Worm (Caenorhabditis elegans) whole organism, young adult: ENCODE data around the gene Y48A6B.9.

Source experiments
- D2030.7 ChIP-seq: fragments of 200-800 bp; sonication (Bioruptor generic); IDR thresholded peaks from 2 replicates; pipeline ENCODE4 v1.3.6; 2022; ENCODE audit warnings: missing genetic modification reagents, missing genetic modification characterization, missing compliant biosample characterization
- F33H1.4 ChIP-seq: fragments of 200-800 bp; sonication (Bioruptor generic); IDR thresholded peaks from 2 replicates; pipeline ENCODE4 v1.3.6; 2022; ENCODE audit warnings: missing genetic modification reagents, missing genetic modification characterization, missing compliant biosample characterization
- F57A8.1 ChIP-seq: fragments of 200-800 bp; sonication (Bioruptor generic); optimal IDR thresholded peaks from 2 replicates; lab custom pipeline; 2018; ENCODE audit warnings: mild to moderate bottlenecking, missing genetic modification characterization, moderate library complexity, missing compliant biosample characterization
- akir-1 ChIP-seq: fragments of 200-800 bp; sonication (Bioruptor generic); optimal IDR thresholded peaks from 2 replicates; lab custom pipeline; 2018; ENCODE audit warnings: mild to moderate bottlenecking, missing genetic modification characterization, moderate library complexity, missing compliant biosample characterization
- ama-1 ChIP-seq, 3 experiments: fragments of 150-350 bp in 1 of 3; sonication (generic microtip) in 2 of 3; optimal IDR thresholded peaks; 2 replicates each; lab custom pipeline; 2014 to 2018; ENCODE audit warnings: missing biosample characterization in 2 of 3, missing genetic modification characterization in 2 of 3, missing genetic modification reagents in 2 of 3
- attf-5 ChIP-seq: fragments of 200-800 bp; sonication (Bioruptor generic); optimal IDR thresholded peaks from 2 replicates; lab custom pipeline; 2018; ENCODE audit warnings: mild to moderate bottlenecking, missing genetic modification characterization, missing compliant biosample characterization
- bed-2 ChIP-seq: fragments of 200-800 bp; sonication (Bioruptor generic); IDR thresholded peaks from 2 replicates; pipeline ENCODE4 v1.3.6; 2022; ENCODE audit warnings: missing genetic modification reagents, missing genetic modification characterization, missing compliant biosample characterization
- ccch-3 ChIP-seq: fragments of 200-800 bp; sonication (Bioruptor generic); optimal IDR thresholded peaks from 2 replicates; lab custom pipeline; 2018; ENCODE audit warnings: mild to moderate bottlenecking, missing genetic modification characterization, missing compliant biosample characterization
- cebp-1 ChIP-seq, 2 experiments: fragments of 200-800 bp in 1 of 2; sonication (Bioruptor generic) in 1 of 2; sonication (generic microtip) in 1 of 2; IDR thresholded peaks in 1 of 2; optimal IDR thresholded peaks in 1 of 2; 2 replicates each; pipeline versions ENCODE4 v1.3.6 to Lab custom; 2017 to 2022; ENCODE audit warnings: missing compliant biosample characterization in 2 of 2, missing genetic modification characterization in 2 of 2, mild to moderate bottlenecking in 1 of 2, missing genetic modification reagents in 1 of 2, moderate library complexity in 1 of 2
- ceh-91 ChIP-seq: fragments of 200-800 bp; sonication (Bioruptor generic); IDR thresholded peaks from 2 replicates; pipeline ENCODE4 v1.3.6; 2022; ENCODE audit warnings: missing genetic modification reagents, missing genetic modification characterization, missing compliant biosample characterization
- let-526 ChIP-seq: fragments of 200-800 bp; sonication (Bioruptor generic); IDR thresholded peaks from 2 replicates; pipeline ENCODE4 v1.3.6; 2022; ENCODE audit warnings: missing genetic modification reagents, missing genetic modification characterization, missing compliant biosample characterization
- pbrm-1 ChIP-seq: fragments of 200-800 bp; sonication (Bioruptor generic); IDR thresholded peaks from 2 replicates; pipeline ENCODE4 v1.3.6; 2022; ENCODE audit warnings: missing genetic modification reagents, missing genetic modification characterization, missing compliant biosample characterization
- snpc-1.3 ChIP-seq: sonication (generic microtip); optimal IDR thresholded peaks from 2 replicates; lab custom pipeline; 2017; ENCODE audit warnings: missing genetic modification characterization, mild to moderate bottlenecking, missing compliant biosample characterization, antibody characterized with exemption, moderate library complexity, missing genotype, missing genetic modification reagents; ENCODE audit not compliant: insufficient read depth
- unc-62 ChIP-seq: fragments of 150-350 bp; optimal IDR thresholded peaks from 2 replicates; lab custom pipeline; 2014; ENCODE audit warnings: missing biosample characterization, missing genetic modification reagents, missing genetic modification characterization

ce11 chrIII:10994085-10994484, 38.9 kb upstream of the Y48A6B.9 start:
- TF ChIP-seq snpc-1.3 (tag; lab: Kevin White, UChicago), result no peak
- no peak for TF ChIP-seq attf-5 (GFP tag; lab: Kevin White, UChicago)
- TF ChIP-seq akir-1, result no peak
- TF ChIP-seq pbrm-1, result no peak
- no peak for TF ChIP-seq unc-62 (GFP tag; lab: Kevin White, UChicago)
- no peak for TF ChIP-seq let-526 (GFP tag; lab: Robert Waterston, UW)
- no peak for TF ChIP-seq ama-1 (optimal IDR thresholded peaks at IDR 0.05; lab: Kevin White, UChicago)
- no peak for TF ChIP-seq ama-1 (GFP tag; optimal IDR thresholded peaks at IDR 0.05; lab: Kevin White, UChicago)
- TF ChIP-seq bed-2 (GFP tag; lab: Robert Waterston, UW), result no peak
- no peak for TF ChIP-seq F33H1.4 (GFP tag; lab: Robert Waterston, UW)
- TF ChIP-seq cebp-1 (GFP tag; IDR thresholded peaks at IDR 0.05; lab: Robert Waterston, UW), result no peak
- no peak for TF ChIP-seq cebp-1 (tag; optimal IDR thresholded peaks at IDR 0.05; lab: Kevin White, UChicago)
- TF ChIP-seq D2030.7 (GFP tag; lab: Robert Waterston, UW), result no peak
- no peak for TF ChIP-seq ccch-3 (GFP tag; lab: Kevin White, UChicago)
- TF ChIP-seq ceh-91 (GFP tag; lab: Robert Waterston, UW), result no peak
- TF ChIP-seq F57A8.1 (GFP tag; lab: Kevin White, UChicago), result no peak
